Worm (Caenorhabditis elegans): ENCODE results near the gene ceh-38.

The ceh-38 gene

ce11 chrII:6913309-6913708, 38.0 kb upstream of the ceh-38 start, which contains the start of gene cyn-10:
Gene cyn-10, minus strand, starts transcription at chrII:6913365.
- TF ChIP-seq nhr-23 (tag; optimal IDR thresholded peaks at IDR 0.05) (no peak), unc-62 (GFP tag; optimal IDR thresholded peaks at IDR 0.05) (no peak), nhr-25 (tag; optimal IDR thresholded peaks at IDR 0.05) (no peak), nhr-11 (tag; optimal IDR thresholded peaks at IDR 0.05) (no peak), ZK546.5 (tag; optimal IDR thresholded peaks at IDR 0.05) (no peak), aly-2 (tag; optimal IDR thresholded peaks at IDR 0.05) (no peak), zag-1 (tag; optimal IDR thresholded peaks at IDR 0.05) (no peak), dmd-4 (tag; optimal IDR thresholded peaks at IDR 0.05) (no peak), nhr-77 (tag; optimal IDR thresholded peaks at IDR 0.05) (no peak), F13H6.1 (tag; optimal IDR thresholded peaks at IDR 0.05) (peak; percentile 77), blmp-1 (tag; optimal IDR thresholded peaks at IDR 0.05; ENCODE audit: insufficient read depth) (peak; percentile 7), C34F6.9 (tag; optimal IDR thresholded peaks at IDR 0.05) (peak; percentile 59), ceh-16 (tag; optimal IDR thresholded peaks at IDR 0.05) (no peak), mbf-1 (tag; optimal IDR thresholded peaks at IDR 0.05) (no peak), sma-9 (GFP tag; optimal IDR thresholded peaks at IDR 0.05) (peak; percentile 96), sma-9 (tag; optimal IDR thresholded peaks at IDR 0.05) (no peak), nhr-21 (tag; optimal IDR thresholded peaks at IDR 0.05) (peak; percentile 56), fos-1 (tag; optimal IDR thresholded peaks at IDR 0.05) (no peak), nhr-10 (tag; optimal IDR thresholded peaks at IDR 0.05) (no peak), egl-27 (tag; optimal IDR thresholded peaks at IDR 0.05) (no peak), elt-1 (tag; optimal IDR thresholded peaks at IDR 0.05) (no peak), nhr-6 (tag; optimal IDR thresholded peaks at IDR 0.05) (peak; percentile 57), lin-39 (tag; optimal IDR thresholded peaks at IDR 0.05) (no peak), ztf-1 (GFP tag; conservative IDR thresholded peaks at IDR 0.05) (no peak), alr-1 (tag; optimal IDR thresholded peaks at IDR 0.05) (no peak), mab-5 (tag; optimal IDR thresholded peaks at IDR 0.05) (no peak), unc-39 (tag; optimal IDR thresholded peaks at IDR 0.05) (no peak), lin-11 (tag; optimal IDR thresholded peaks at IDR 0.05) (no peak), ama-1 (optimal IDR thresholded peaks at IDR 0.05) (no peak), sem-4 (tag; optimal IDR thresholded peaks at IDR 0.05) (no peak), snpc-4 (tag; optimal IDR thresholded peaks at IDR 0.05) (peak; percentile 49), R02D3.7 (tag; optimal IDR thresholded peaks at IDR 0.05) (no peak), crh-2 (tag; optimal IDR thresholded peaks at IDR 0.05) (peak; percentile 50), skn-1 (tag; optimal IDR thresholded peaks at IDR 0.05) (no peak), elt-3 (tag; optimal IDR thresholded peaks at IDR 0.05) (no peak), ztf-11 (tag; optimal IDR thresholded peaks at IDR 0.05) (no peak), lsy-2 (tag; optimal IDR thresholded peaks at IDR 0.05) (peak; percentile 70 to 81), nhr-12 (tag; optimal IDR thresholded peaks at IDR 0.05) (no peak), gmeb-1 (tag; optimal IDR thresholded peaks at IDR 0.05) (peak; percentile 94), nhr-129 (tag; optimal IDR thresholded peaks at IDR 0.05) (peak; percentile 27), sma-3 (GFP tag; optimal IDR thresholded peaks at IDR 0.05) (peak; percentile 86), ceh-82 (tag; optimal IDR thresholded peaks at IDR 0.05) (no peak), peb-1 (tag; optimal IDR thresholded peaks at IDR 0.05) (no peak), ztf-4 (tag; optimal IDR thresholded peaks at IDR 0.05) (no peak), nhr-237 (tag; optimal IDR thresholded peaks at IDR 0.05) (no peak), Y55F3AM.14 (GFP tag; optimal IDR thresholded peaks at IDR 0.05) (no peak), mdl-1 (tag; optimal IDR thresholded peaks at IDR 0.05) (no peak), lin-13 (GFP tag; optimal IDR thresholded peaks at IDR 0.05) (peak; percentile 65), unc-55 (GFP tag; optimal IDR thresholded peaks at IDR 0.05) (peak; percentile 70)

All from whole organism, L2 larva.